Fruit fly (Drosophila melanogaster): ENCODE measurements around the gene CtIP.

The CtIP gene

DNA sequence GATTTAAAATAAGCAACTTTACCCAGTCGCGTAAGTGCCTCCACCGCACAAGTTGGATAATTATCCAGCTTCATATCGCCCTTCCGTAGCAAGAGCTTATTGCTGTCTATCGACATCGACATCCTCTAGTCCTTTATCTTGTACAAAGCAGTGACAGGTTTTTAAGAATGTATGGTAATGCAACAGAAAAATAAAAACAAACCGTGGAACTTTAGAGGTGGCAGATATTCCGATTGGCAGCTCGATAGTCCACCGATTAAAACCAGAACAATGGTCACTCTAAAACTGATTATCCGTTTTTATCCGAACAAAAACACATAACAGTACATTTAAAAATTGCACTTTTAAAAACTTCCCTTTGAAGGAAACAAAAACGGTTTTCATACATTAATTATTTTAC, 8.6 kb upstream of the CtIP start, which contains the start of gene CG5274 (continued):
- peak; percentile 60; the same call in 1 of the 2 replicates for TF ChIP-seq CG13287 (GFP tag; IDR thresholded peaks at IDR 0.05; ENCODE audit: partially characterized antibody)
- no peak for TF ChIP-seq ind (GFP tag; optimal IDR thresholded peaks at IDR 0.05)
- TF ChIP-seq amos (GFP tag; IDR thresholded peaks at IDR 0.05; ENCODE audit: partially characterized antibody) = peak; percentile 58; the same call in 1 of the 2 replicates
- no peak for TF ChIP-seq CG32532 (GFP tag; IDR thresholded peaks at IDR 0.05)
- no peak for TF ChIP-seq CG12219 (GFP tag; optimal IDR thresholded peaks at IDR 0.05)
- no peak for TF ChIP-seq dpn (GFP tag; optimal IDR thresholded peaks at IDR 0.05)
- no peak for TF ChIP-seq CG31224 (GFP tag; IDR thresholded peaks at IDR 0.05)
- no peak for TF ChIP-seq chn (GFP tag; optimal IDR thresholded peaks at IDR 0.05)
- no peak for TF ChIP-seq vvl (GFP tag; IDR thresholded peaks at IDR 0.05)
- no peak for TF ChIP-seq yki (optimal IDR thresholded peaks at IDR 0.05)
- no peak for TF ChIP-seq CG18599 (GFP tag; optimal IDR thresholded peaks at IDR 0.05)
- no peak for TF ChIP-seq hkb (optimal IDR thresholded peaks at IDR 0.05)
- TF ChIP-seq hkb (GFP tag; IDR thresholded peaks at IDR 0.05) = no peak
- TF ChIP-seq Ravus (GFP tag; IDR thresholded peaks at IDR 0.05) = no peak
- peak; percentile 40 for TF ChIP-seq CG10462 (GFP tag; optimal IDR thresholded peaks at IDR 0.05)
- TF ChIP-seq CG13123 (GFP tag; optimal IDR thresholded peaks at IDR 0.05) = no peak
- no peak for TF ChIP-seq pho (GFP tag; optimal IDR thresholded peaks at IDR 0.05)
- TF ChIP-seq CG8478 (optimal IDR thresholded peaks at IDR 0.05) = no peak
- TF ChIP-seq danr (GFP tag; IDR thresholded peaks at IDR 0.05) = no peak
- no peak for TF ChIP-seq wdn (GFP tag; IDR thresholded peaks at IDR 0.05)
- no peak for TF ChIP-seq CG6175 (GFP tag; IDR thresholded peaks at IDR 0.05)
- no peak for TF ChIP-seq jing (GFP tag; optimal IDR thresholded peaks at IDR 0.05)
- TF ChIP-seq ro (GFP tag; IDR thresholded peaks at IDR 0.05) = no peak
- no peak for TF ChIP-seq nmo (GFP tag; optimal IDR thresholded peaks at IDR 0.05)
- no peak for TF ChIP-seq HmgZ (tag; optimal IDR thresholded peaks at IDR 0.05)
- TF ChIP-seq Vsx1 (GFP tag; optimal IDR thresholded peaks at IDR 0.05) = no peak
- no peak for TF ChIP-seq nau (GFP tag; optimal IDR thresholded peaks at IDR 0.05)
- peak; percentile 73 for TF ChIP-seq Dref (GFP tag; IDR thresholded peaks at IDR 0.05)
- TF ChIP-seq CG5245 (GFP tag; optimal IDR thresholded peaks at IDR 0.05) = no peak
- TF ChIP-seq disco-r (GFP tag; optimal IDR thresholded peaks at IDR 0.05) = no peak
- peak; percentile 13 for TF ChIP-seq Med (GFP tag)
- TF ChIP-seq CG33557 (GFP tag; optimal IDR thresholded peaks at IDR 0.05) = no peak
- no peak for TF ChIP-seq ci (GFP tag; IDR thresholded peaks at IDR 0.05)
- no peak for TF ChIP-seq CG11247 (GFP tag; IDR thresholded peaks at IDR 0.05)
- no peak for TF ChIP-seq Xrp1 (GFP tag; IDR thresholded peaks at IDR 0.05)
- TF ChIP-seq tup (GFP tag; optimal IDR thresholded peaks at IDR 0.05) = no peak
- TF ChIP-seq CG12744 (GFP tag; optimal IDR thresholded peaks at IDR 0.05) = no peak
- no peak for TF ChIP-seq Dad (GFP tag; optimal IDR thresholded peaks at IDR 0.05)
- TF ChIP-seq rib (GFP tag; IDR thresholded peaks at IDR 0.05) = no peak
- peak; percentile 79 for TF ChIP-seq Sry-δ (GFP tag; optimal IDR thresholded peaks at IDR 0.05)
- no peak for TF ChIP-seq CG9932 (GFP tag; IDR thresholded peaks at IDR 0.05)
- TF ChIP-seq CG6254 (GFP tag; optimal IDR thresholded peaks at IDR 0.05) = no peak
- TF ChIP-seq bowl (GFP tag; IDR thresholded peaks at IDR 0.05) = no peak
- no peak for TF ChIP-seq Sox100B (GFP tag; optimal IDR thresholded peaks at IDR 0.05)
- no peak for TF ChIP-seq cg (GFP tag; optimal IDR thresholded peaks at IDR 0.05)
- TF ChIP-seq slbo (GFP tag; IDR thresholded peaks at IDR 0.05) = no peak
- no peak for TF ChIP-seq Doc2 (GFP tag; IDR thresholded peaks at IDR 0.05)
- no peak for TF ChIP-seq ara (GFP tag; IDR thresholded peaks at IDR 0.05)
- TF ChIP-seq MBD-R2 (GFP tag; IDR thresholded peaks at IDR 0.05) = peak; percentile 66
- TF ChIP-seq Myb (GFP tag; optimal IDR thresholded peaks at IDR 0.05) = peak; percentile 62
- no peak for TF ChIP-seq Nf-YC (tag; optimal IDR thresholded peaks at IDR 0.05)
- TF ChIP-seq ranshi (GFP tag; IDR thresholded peaks at IDR 0.05) = no peak
- no peak for TF ChIP-seq lmd (GFP tag; IDR thresholded peaks at IDR 0.05)
- TF ChIP-seq so (GFP tag; IDR thresholded peaks at IDR 0.05) = no peak
- TF ChIP-seq repo (GFP tag; optimal IDR thresholded peaks at IDR 0.05) = no peak
